Fruit fly (Drosophila melanogaster) whole organism, wandering third instar larva: Measurements from ENCODE around the gene CG7692.

Experiments used
- Dfd ChIP-seq: fragments of >200 bp; optimal IDR thresholded peaks from 2 replicates; lab custom pipeline; 2017; ENCODE audit warnings: missing biosample characterization, missing genetic modification characterization
- h ChIP-seq: fragments of 200-800 bp; sonication (Bioruptor generic); optimal IDR thresholded peaks from 3 replicates; lab custom pipeline; 2016; ENCODE audit warnings: missing biosample characterization, mild to moderate bottlenecking, missing genetic modification characterization

dm6 chr3L:17388895-17389294 is 37.3 kb downstream of the CG7692 start, which contains the start of gene CG13731:
- TF ChIP-seq h (GFP tag; lab: Kevin White, UChicago), result no peak
- no peak for TF ChIP-seq Dfd (GFP tag; lab: Kevin White, UChicago)
